Fruit fly (Drosophila melanogaster): Measurements from ENCODE around the gene Burs.
"Not testable (repeated sequence)": the region's sequence is repeated elsewhere in the genome, so short reads cannot be mapped to it uniquely, and the experiment has no call there.

Burs gene

DNA sequence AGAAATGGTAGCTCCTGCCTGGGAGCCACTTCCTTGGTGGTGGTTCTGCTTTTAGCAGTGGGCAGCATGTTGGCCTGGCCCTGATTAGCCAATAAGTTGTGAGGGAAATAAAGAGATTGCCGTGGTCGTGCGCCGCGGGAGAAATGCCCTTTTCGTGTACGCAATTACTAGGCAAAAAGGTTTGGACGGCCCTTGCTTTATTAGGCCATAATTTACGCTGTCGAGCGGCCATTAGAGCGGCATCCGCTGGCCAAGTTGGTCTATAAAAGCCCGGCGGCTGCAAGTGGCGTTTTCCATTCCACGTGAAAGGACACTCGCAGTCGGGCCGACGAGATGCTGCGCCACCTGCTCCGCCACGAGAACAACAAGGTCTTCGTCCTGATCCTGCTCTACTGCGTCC, at the start of gene Burs:
Gene Burs, plus strand, starts transcription at position 301 of the 400 bp plus-strand sequence.
- TF ChIP-seq CTCF (optimal IDR thresholded peaks at IDR 0.05), result no peak
- no peak for TF ChIP-seq CG8478 (optimal IDR thresholded peaks at IDR 0.05)

dm6 chr3R:21719934-21720431, 49.3 kb upstream of the Burs start:
- no peak for TF ChIP-seq CTCF (optimal IDR thresholded peaks at IDR 0.05)
- TF ChIP-seq CG8478 (optimal IDR thresholded peaks at IDR 0.05), result no peak

DNA sequence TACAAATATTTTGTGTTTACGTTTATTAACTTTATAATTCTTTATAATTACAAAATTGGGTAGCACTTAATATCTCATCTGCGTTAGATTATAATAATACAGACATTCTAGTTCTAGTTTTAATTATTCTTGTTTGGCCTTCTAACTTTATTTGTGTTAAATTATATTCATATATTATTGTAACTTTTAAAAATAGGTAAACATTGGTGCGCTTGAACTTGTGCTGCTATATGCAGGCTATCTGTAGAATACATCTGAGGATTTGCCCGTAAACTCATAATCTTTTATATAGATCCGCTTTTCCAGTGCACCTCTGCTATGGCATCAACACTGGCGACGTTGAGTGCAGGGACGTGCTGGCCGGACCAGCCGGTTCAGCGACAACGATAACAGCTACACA, 46.9 kb upstream of the Burs start:
- TF ChIP-seq CG8478 (optimal IDR thresholded peaks at IDR 0.05) (no peak), CTCF (optimal IDR thresholded peaks at IDR 0.05) (no peak)

DNA sequence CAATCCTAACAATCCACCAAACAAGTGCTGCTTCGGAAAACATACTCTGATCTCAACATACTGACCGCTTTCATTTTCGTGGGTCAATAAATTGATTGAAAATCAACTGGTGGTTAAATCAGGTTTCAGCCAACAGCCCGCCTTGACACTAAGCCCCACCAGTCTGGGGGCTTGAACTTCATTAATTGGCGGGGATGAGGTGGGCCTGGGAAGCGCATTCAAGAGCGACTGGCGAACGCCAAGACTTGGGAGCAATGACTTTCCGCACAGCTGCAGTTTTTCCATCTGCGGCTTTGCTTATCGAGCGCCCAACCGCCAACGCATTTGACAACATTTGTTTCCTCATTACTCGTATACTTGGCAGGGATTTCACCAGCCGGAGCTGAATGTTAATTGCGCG, 42.7 kb upstream of the Burs start:
- no peak for TF ChIP-seq CTCF (optimal IDR thresholded peaks at IDR 0.05)
- no peak for TF ChIP-seq CG8478 (optimal IDR thresholded peaks at IDR 0.05)

- no peak for TF ChIP-seq CTCF (optimal IDR thresholded peaks at IDR 0.05)
- TF ChIP-seq CG8478 (optimal IDR thresholded peaks at IDR 0.05), result no peak
These were observed 38.4 kb upstream of the Burs start for dm6 chr3R:21730955-21731354.

DNA sequence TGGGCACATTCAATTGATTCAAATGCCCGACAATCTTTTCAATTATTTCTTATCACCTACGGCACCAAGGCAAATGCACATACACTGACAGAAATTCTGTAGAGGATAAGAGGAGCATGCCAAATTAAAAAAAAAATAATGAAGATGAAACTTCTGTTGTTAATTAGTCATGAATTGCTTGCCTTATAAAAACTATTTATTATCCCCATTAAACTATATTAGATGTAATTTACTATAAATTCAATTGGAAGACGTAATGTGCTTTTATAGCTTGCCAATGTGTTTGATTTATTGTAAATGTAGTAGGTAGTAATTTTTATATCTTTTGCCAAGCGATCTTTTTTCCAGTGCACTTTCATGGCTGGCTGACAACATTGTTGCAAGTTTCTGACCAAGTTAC, 37.6 kb upstream of the Burs start:
- TF ChIP-seq CG8478 (optimal IDR thresholded peaks at IDR 0.05) (no peak), CTCF (optimal IDR thresholded peaks at IDR 0.05) (no peak)

DNA sequence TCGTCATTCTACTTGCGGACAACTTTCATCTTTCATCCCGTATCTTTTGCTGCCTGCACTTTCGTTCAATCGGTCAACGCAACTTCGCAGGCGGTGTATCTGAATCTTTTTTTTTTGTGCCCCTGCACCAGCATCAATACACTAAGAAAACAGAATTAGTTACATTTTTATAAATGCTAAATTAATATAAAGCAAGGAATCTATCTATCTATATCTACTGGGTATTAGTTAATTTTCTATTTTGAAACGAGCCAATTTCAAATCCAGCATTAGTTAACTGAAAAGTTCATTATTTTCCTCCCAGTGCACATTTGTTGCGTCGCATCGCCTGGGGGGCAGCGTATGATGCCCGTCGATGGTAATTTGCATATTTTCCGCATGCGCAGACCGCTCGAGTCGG, 36.4 kb upstream of the Burs start:
- no peak for TF ChIP-seq CTCF (optimal IDR thresholded peaks at IDR 0.05)
- TF ChIP-seq CG8478 (optimal IDR thresholded peaks at IDR 0.05), result no peak

DNA sequence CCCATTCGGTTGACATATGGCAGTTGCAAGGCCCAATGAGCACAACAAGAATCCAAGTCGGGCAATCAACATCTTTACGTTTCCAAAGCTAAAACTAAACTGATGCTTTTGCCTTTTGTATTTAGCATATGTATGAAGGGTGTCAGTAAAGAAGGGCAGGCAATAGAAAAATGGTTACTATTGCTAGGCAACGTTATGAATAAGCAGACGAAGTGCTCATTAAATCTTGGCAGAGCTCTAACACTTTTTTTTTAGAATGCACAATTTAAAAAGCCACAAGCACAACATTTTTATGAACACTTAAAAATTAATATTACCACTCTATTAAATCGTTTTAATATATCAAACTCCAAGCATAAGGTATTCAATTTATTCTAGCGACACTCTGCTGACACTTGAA, 33.1 kb upstream of the Burs start, which contains the start of gene Sfp93F:
Gene Sfp93F, minus strand, starts transcription at position 101 of the 400 bp plus-strand sequence.
- not testable (repeated sequence) for TF ChIP-seq CG8478, CTCF (optimal IDR thresholded peaks at IDR 0.05)

DNA sequence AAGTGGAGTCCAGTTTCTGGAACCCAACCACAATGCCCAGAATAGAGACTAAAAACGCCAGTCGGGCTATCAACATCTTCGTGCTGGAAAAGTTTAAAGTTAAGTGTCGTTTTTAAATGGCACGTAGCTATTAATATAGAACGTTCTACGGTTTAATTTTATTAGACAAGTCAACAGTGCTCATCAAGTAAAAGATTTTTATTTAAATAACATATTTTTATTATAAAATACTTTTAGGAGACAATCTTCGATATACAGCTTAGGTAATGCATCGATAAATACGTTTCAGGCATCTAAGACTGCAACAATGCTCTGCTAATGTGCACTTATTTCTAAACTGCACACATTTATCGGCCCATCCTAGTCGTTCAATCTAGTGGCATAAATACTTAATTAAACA, 32.6 kb upstream of the Burs start, which contains the start of gene CG42869:
Gene CG42869, minus strand, starts transcription at position 101 of the 400 bp plus-strand sequence.
- TF ChIP-seq CTCF (optimal IDR thresholded peaks at IDR 0.05) (no peak), CG8478 (optimal IDR thresholded peaks at IDR 0.05) (no peak)

dm6 chr3R:21737264-21737663, 32.1 kb upstream of the Burs start, which contains the start of gene CG42870:
Gene CG42870 (minus strand): TSS chr3R:21737364.
- TF ChIP-seq CG8478 (optimal IDR thresholded peaks at IDR 0.05), result no peak
- no peak for TF ChIP-seq CTCF (optimal IDR thresholded peaks at IDR 0.05)

- TF ChIP-seq CG8478 (optimal IDR thresholded peaks at IDR 0.05) (no peak), CTCF (optimal IDR thresholded peaks at IDR 0.05) (no peak)
These were observed 30.3 kb upstream of the Burs start, which contains the start of gene CG34034 for dm6 chr3R:21739010-21739409. Gene CG34034 (minus strand): TSS chr3R:21739110.

DNA sequence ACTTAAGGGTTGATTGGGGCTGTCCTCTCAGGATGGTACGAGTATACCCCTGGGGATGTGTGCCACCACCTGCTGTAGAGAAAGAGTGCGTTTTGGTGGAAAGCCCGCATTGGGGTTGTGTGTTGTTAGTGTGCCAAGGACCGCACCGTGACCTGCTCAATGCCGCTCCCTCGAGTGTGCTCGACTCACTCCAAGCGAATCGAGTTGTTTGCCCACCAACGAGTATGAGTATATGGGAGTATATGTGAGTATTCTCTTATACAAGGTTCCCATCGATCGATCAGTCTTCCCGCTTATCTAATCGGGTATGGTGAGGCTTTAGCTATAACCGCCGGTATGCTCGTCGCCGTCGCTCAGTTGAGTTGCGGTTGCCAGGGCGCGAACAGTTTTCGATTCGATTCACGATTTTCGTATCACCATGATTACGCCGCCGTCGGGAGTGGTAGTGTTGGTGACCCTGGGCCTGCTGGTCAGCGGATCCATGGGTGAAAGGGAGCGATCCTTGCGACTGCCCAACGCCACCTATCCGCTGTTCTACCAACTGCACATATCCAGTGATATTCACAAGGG, 29.5 kb upstream of the Burs start, which contains the start of gene CG5849:
Gene CG5849, plus strand, starts transcription at position 356 of the 570 bp plus-strand sequence.
- TF ChIP-seq CG8478 (optimal IDR thresholded peaks at IDR 0.05) (no peak), CTCF (optimal IDR thresholded peaks at IDR 0.05) (no peak)

- TF ChIP-seq CTCF (optimal IDR thresholded peaks at IDR 0.05) (no peak), CG8478 (optimal IDR thresholded peaks at IDR 0.05) (no peak)
These were observed 28.5 kb upstream of the Burs start for dm6 chr3R:21740766-21741350.

- TF ChIP-seq CTCF (optimal IDR thresholded peaks at IDR 0.05) (no peak), CG8478 (optimal IDR thresholded peaks at IDR 0.05) (no peak)
These were observed 24.3 kb upstream of the Burs start, which contains the start of gene CG31343 for dm6 chr3R:21744988-21745387. Gene CG31343 (plus strand): TSS chr3R:21745266.

DNA sequence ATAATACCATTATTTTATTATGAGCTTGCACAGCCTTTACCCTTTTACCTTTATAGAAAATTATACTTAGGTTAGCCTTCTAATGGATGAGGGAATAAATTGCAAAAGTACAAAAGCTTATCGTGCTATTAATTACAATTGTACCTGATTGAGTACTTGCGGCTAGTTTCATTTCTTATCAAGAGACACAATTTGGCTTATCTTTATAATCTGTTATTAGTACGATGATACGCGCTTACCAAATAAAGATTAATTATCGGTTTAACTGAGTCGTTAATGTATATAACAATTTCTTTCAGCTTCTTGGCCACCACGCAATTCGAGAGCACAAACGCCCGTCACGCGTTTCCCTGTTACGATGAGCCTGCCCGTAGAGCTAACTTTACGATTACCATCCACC, 23.4 kb upstream of the Burs start:
- TF ChIP-seq CG8478 (optimal IDR thresholded peaks at IDR 0.05), result no peak
- TF ChIP-seq CTCF (optimal IDR thresholded peaks at IDR 0.05), result no peak
